Fruit fly (Drosophila melanogaster) whole organism, embryonic: ENCODE results near the gene CG14205.

Experiments
- Adf1 ChIP-seq: fragments of 200-800 bp; sonication (Bioruptor generic); IDR thresholded peaks from 2 replicates; pipeline ENCODE4 v1.3.6; 2022; ENCODE audit warnings: missing biosample characterization, missing genetic modification characterization
- Aef1 ChIP-seq: fragments of 200-800 bp; sonication (Bioruptor generic); IDR thresholded peaks from 3 replicates; pipeline ENCODE4 v1.3.6; 2022; ENCODE audit warnings: missing biosample characterization, missing genetic modification characterization
- Bdp1 ChIP-seq: fragments of 200-800 bp; sonication (Bioruptor generic); optimal IDR thresholded peaks from 3 replicates; lab custom pipeline; 2016; ENCODE audit warnings: missing biosample characterization, missing genetic modification characterization
- Bteb2 ChIP-seq: fragments of 200-800 bp; sonication (Bioruptor generic); optimal IDR thresholded peaks from 2 replicates; lab custom pipeline; 2016; ENCODE audit warnings: missing biosample characterization, missing genetic modification characterization
- C15 ChIP-seq: fragments of 200-800 bp; sonication (Bioruptor generic); IDR thresholded peaks from 3 replicates; pipeline ENCODE4 v1.3.6; 2022; ENCODE audit warnings: missing biosample characterization, missing genetic modification characterization
- CG10147 ChIP-seq: fragments of 200-800 bp; sonication (Bioruptor generic); optimal IDR thresholded peaks from 2 replicates; lab custom pipeline; 2019; ENCODE audit warnings: missing biosample characterization, mild to moderate bottlenecking, missing genetic modification characterization, moderate library complexity
- CG1024 ChIP-seq: fragments of 200-800 bp; sonication (Bioruptor generic); IDR thresholded peaks from 2 replicates; pipeline ENCODE4 v1.3.6; 2022; ENCODE audit warnings: missing biosample characterization, missing genetic modification characterization
- CG11093 ChIP-seq: fragments of 200-800 bp; sonication (Bioruptor generic); IDR thresholded peaks from 3 replicates; pipeline ENCODE4 v1.3.6; 2022; ENCODE audit warnings: missing biosample characterization, missing genetic modification characterization
- CG11247 ChIP-seq: fragments of 200-800 bp; sonication (Bioruptor generic); IDR thresholded peaks from 2 replicates; pipeline ENCODE4 v1.3.6; 2022; ENCODE audit warnings: missing biosample characterization, missing genetic modification characterization
- CG14014 ChIP-seq: fragments of 200-800 bp; sonication (Bioruptor generic); IDR thresholded peaks from 2 replicates; pipeline ENCODE4 v1.3.6; 2022; ENCODE audit warnings: missing biosample characterization, missing genetic modification characterization
- CG17186 ChIP-seq: fragments of 200-800 bp; sonication (Bioruptor generic); optimal IDR thresholded peaks from 3 replicates; lab custom pipeline; 2017; ENCODE audit warnings: missing biosample characterization, missing genetic modification reagents, missing genetic modification characterization
- CG2129 ChIP-seq: fragments of 200-800 bp; sonication (Bioruptor generic); IDR thresholded peaks from 2 replicates; pipeline ENCODE4 v1.3.6; 2022; ENCODE audit warnings: missing biosample characterization, missing genetic modification characterization; ENCODE audit not compliant: partially characterized antibody
- CG31441 ChIP-seq: fragments of 200-800 bp; sonication (Bioruptor generic); IDR thresholded peaks from 2 replicates; pipeline ENCODE4 v1.3.6; 2022; ENCODE audit warnings: missing biosample characterization, missing genetic modification characterization
- CG32532 ChIP-seq: fragments of 200-800 bp; sonication (Bioruptor generic); IDR thresholded peaks from 2 replicates; pipeline ENCODE4 v1.3.6; 2022; ENCODE audit warnings: missing biosample characterization, missing genetic modification characterization
- CG32772 ChIP-seq: fragments of 200-800 bp; sonication (Bioruptor generic); IDR thresholded peaks from 2 replicates; pipeline ENCODE4 v1.3.6; 2022; ENCODE audit warnings: missing biosample characterization, missing genetic modification characterization
- CG3281 ChIP-seq: fragments of 200-800 bp; sonication (Bioruptor generic); optimal IDR thresholded peaks from 3 replicates; lab custom pipeline; 2017; ENCODE audit warnings: missing biosample characterization, mild to moderate bottlenecking, missing genetic modification characterization
- CG3407 ChIP-seq: fragments of 200-800 bp; sonication (Bioruptor generic); optimal IDR thresholded peaks from 2 replicates; lab custom pipeline; 2018; ENCODE audit warnings: missing biosample characterization, mild to moderate bottlenecking, missing genetic modification characterization
- CG3726 ChIP-seq: fragments of 200-800 bp; sonication (Bioruptor generic); IDR thresholded peaks from 3 replicates; pipeline ENCODE4, ENCODE4 v1.3.6; 2022; ENCODE audit warnings: missing biosample characterization, missing genetic modification characterization
- CG3995 ChIP-seq: fragments of 200-800 bp; sonication (Bioruptor generic); optimal IDR thresholded peaks from 3 replicates; lab custom pipeline; 2016; ENCODE audit warnings: missing biosample characterization, missing genetic modification characterization
- CG6765 ChIP-seq: fragments of 200-800 bp; sonication (Bioruptor generic); optimal IDR thresholded peaks from 3 replicates; lab custom pipeline; 2017; ENCODE audit warnings: missing biosample characterization, mild to moderate bottlenecking, missing genetic modification characterization
- CG8388 ChIP-seq: fragments of 200-800 bp; sonication (Bioruptor generic); optimal IDR thresholded peaks from 2 replicates; lab custom pipeline; 2019; ENCODE audit warnings: missing biosample characterization, mild to moderate bottlenecking, missing genetic modification characterization, moderate library complexity
- CG8478 ChIP-seq: fragments of >200 bp; optimal IDR thresholded peaks from 2 replicates; lab custom pipeline; 2018
- CG8765 ChIP-seq: fragments of 200-800 bp; sonication (Bioruptor generic); IDR thresholded peaks from 2 replicates; pipeline ENCODE4 v1.3.6; 2022; ENCODE audit warnings: missing biosample characterization, missing genetic modification characterization
- CG8944 ChIP-seq: fragments of 200-800 bp; sonication (Bioruptor generic); optimal IDR thresholded peaks from 3 replicates; lab custom pipeline; 2016; ENCODE audit warnings: missing biosample characterization, missing genetic modification characterization
- CG9437 ChIP-seq: fragments of 200-800 bp; sonication (Bioruptor generic); optimal IDR thresholded peaks from 2 replicates; lab custom pipeline; 2018; ENCODE audit warnings: missing biosample characterization, mild to moderate bottlenecking, missing genetic modification characterization
- D ChIP-seq, 2 experiments: fragments of 200-800 bp in 1 of 2; fragments of >200 bp in 1 of 2; sonication (Bioruptor generic) in 1 of 2; optimal IDR thresholded peaks; 2 replicates in 1 of 2; 3 replicates in 1 of 2; lab custom pipeline; 2017; ENCODE audit warnings: mild to moderate bottlenecking in 1 of 2, missing biosample characterization in 1 of 2, missing genetic modification characterization in 1 of 2, missing genetic modification reagents in 1 of 2
- Dad ChIP-seq: fragments of 200-800 bp; sonication (Bioruptor generic); optimal IDR thresholded peaks from 3 replicates; lab custom pipeline; 2016; ENCODE audit warnings: missing biosample characterization, missing genetic modification characterization
- Doc3 ChIP-seq: fragments of 200-800 bp; sonication (Bioruptor generic); IDR thresholded peaks from 3 replicates; pipeline ENCODE4 v1.3.6; 2022; ENCODE audit warnings: missing biosample characterization, missing genetic modification characterization; ENCODE audit not compliant: partially characterized antibody
- Mes4 ChIP-seq: fragments of 200-800 bp; sonication (Bioruptor generic); optimal IDR thresholded peaks from 2 replicates; lab custom pipeline; 2016; ENCODE audit warnings: missing biosample characterization, missing genetic modification characterization
- NC2β ChIP-seq: fragments of 200-800 bp; sonication (Bioruptor generic); optimal IDR thresholded peaks from 2 replicates; lab custom pipeline; 2016; ENCODE audit warnings: missing biosample characterization, missing genetic modification characterization
- Opbp ChIP-seq: fragments of 200-800 bp; sonication (Bioruptor generic); IDR thresholded peaks from 3 replicates; pipeline ENCODE4 v1.3.6; 2022; ENCODE audit warnings: missing biosample characterization, missing genetic modification characterization; ENCODE audit not compliant: partially characterized antibody
- chn ChIP-seq: fragments of 200-800 bp; sonication (Bioruptor generic); optimal IDR thresholded peaks from 2 replicates; lab custom pipeline; 2016; ENCODE audit warnings: missing biosample characterization, missing genetic modification characterization
- dmrt99B ChIP-seq: fragments of 200-800 bp; sonication (Bioruptor generic); optimal IDR thresholded peaks from 2 replicates; lab custom pipeline; 2018; ENCODE audit warnings: missing biosample characterization, mild to moderate bottlenecking, missing genetic modification characterization, moderate library complexity
- fd96Cb ChIP-seq: fragments of 200-800 bp; sonication (Bioruptor generic); optimal IDR thresholded peaks from 2 replicates; lab custom pipeline; 2018; ENCODE audit warnings: missing biosample characterization, mild to moderate bottlenecking, missing genetic modification characterization, moderate library complexity
- ftz-f1 ChIP-seq: fragments of 200-800 bp; sonication (Bioruptor generic); optimal IDR thresholded peaks from 2 replicates; lab custom pipeline; 2016; ENCODE audit warnings: missing biosample characterization, missing genetic modification characterization
- ham ChIP-seq: fragments of 200-800 bp; sonication (Bioruptor generic); IDR thresholded peaks from 2 replicates; pipeline ENCODE4 v1.3.6; 2022; ENCODE audit warnings: missing biosample characterization, missing genetic modification characterization
- hb ChIP-seq: fragments of 200-800 bp; sonication (Bioruptor generic); IDR thresholded peaks from 3 replicates; pipeline ENCODE4 v1.3.6; 2022; ENCODE audit warnings: missing biosample characterization, missing genetic modification characterization; ENCODE audit not compliant: partially characterized antibody
- hkb ChIP-seq, 2 experiments: fragments of 200-800 bp in 1 of 2; fragments of >200 bp in 1 of 2; sonication (Bioruptor generic) in 1 of 2; IDR thresholded peaks in 1 of 2; optimal IDR thresholded peaks in 1 of 2; 2 replicates each; pipeline versions ENCODE4 v1.3.6 to Lab custom; 2017 to 2022; ENCODE audit warnings: missing biosample characterization in 1 of 2, missing genetic modification characterization in 1 of 2
- klu ChIP-seq: fragments of 200-800 bp; sonication (Bioruptor generic); IDR thresholded peaks from 2 replicates; pipeline ENCODE4 v1.3.6; 2022; ENCODE audit warnings: missing biosample characterization, missing genetic modification characterization
- lilli ChIP-seq: fragments of 200-800 bp; sonication (Bioruptor generic); optimal IDR thresholded peaks from 3 replicates; lab custom pipeline; 2016; ENCODE audit warnings: missing biosample characterization, missing genetic modification characterization
- mirr ChIP-seq: fragments of 200-800 bp; sonication (Bioruptor generic); optimal IDR thresholded peaks from 3 replicates; lab custom pipeline; 2018; ENCODE audit warnings: missing biosample characterization, mild to moderate bottlenecking, missing genetic modification characterization
- org-1 ChIP-seq: fragments of 200-800 bp; sonication (Bioruptor generic); optimal IDR thresholded peaks from 2 replicates; lab custom pipeline; 2017; ENCODE audit warnings: missing biosample characterization, missing genetic modification characterization
- ro ChIP-seq: fragments of 200-800 bp; sonication (Bioruptor generic); IDR thresholded peaks from 2 replicates; pipeline ENCODE4 v1.3.6; 2022; ENCODE audit warnings: missing biosample characterization, missing genetic modification characterization
- sima ChIP-seq: fragments of 200-800 bp; sonication (Bioruptor generic); optimal IDR thresholded peaks from 2 replicates; lab custom pipeline; 2016; ENCODE audit warnings: missing biosample characterization, missing genetic modification characterization
- slou ChIP-seq: fragments of 200-800 bp; sonication (Bioruptor generic); optimal IDR thresholded peaks from 3 replicates; lab custom pipeline; 2016; ENCODE audit warnings: missing biosample characterization, missing genetic modification characterization
- sr ChIP-seq: fragments of 200-800 bp; sonication (Bioruptor generic); IDR thresholded peaks from 3 replicates; pipeline ENCODE4 v1.3.6; 2022; ENCODE audit warnings: missing biosample characterization, missing genetic modification characterization
- tap ChIP-seq: fragments of 200-800 bp; optimal IDR thresholded peaks from 3 replicates; lab custom pipeline; 2019; ENCODE audit warnings: missing biosample characterization, mild to moderate bottlenecking, missing genetic modification characterization, moderate library complexity
- tll ChIP-seq, 2 experiments: fragments of 200-800 bp in 1 of 2; fragments of >200 bp in 1 of 2; sonication (Bioruptor generic) in 1 of 2; optimal IDR thresholded peaks; 2 replicates each; lab custom pipeline; 2017 to 2019; ENCODE audit warnings: missing biosample characterization in 2 of 2, missing genetic modification characterization in 2 of 2, mild to moderate bottlenecking in 1 of 2, moderate library complexity in 1 of 2
- yki ChIP-seq: fragments of >200 bp; optimal IDR thresholded peaks from 3 replicates; lab custom pipeline; 2018

CG14205 gene

DNA sequence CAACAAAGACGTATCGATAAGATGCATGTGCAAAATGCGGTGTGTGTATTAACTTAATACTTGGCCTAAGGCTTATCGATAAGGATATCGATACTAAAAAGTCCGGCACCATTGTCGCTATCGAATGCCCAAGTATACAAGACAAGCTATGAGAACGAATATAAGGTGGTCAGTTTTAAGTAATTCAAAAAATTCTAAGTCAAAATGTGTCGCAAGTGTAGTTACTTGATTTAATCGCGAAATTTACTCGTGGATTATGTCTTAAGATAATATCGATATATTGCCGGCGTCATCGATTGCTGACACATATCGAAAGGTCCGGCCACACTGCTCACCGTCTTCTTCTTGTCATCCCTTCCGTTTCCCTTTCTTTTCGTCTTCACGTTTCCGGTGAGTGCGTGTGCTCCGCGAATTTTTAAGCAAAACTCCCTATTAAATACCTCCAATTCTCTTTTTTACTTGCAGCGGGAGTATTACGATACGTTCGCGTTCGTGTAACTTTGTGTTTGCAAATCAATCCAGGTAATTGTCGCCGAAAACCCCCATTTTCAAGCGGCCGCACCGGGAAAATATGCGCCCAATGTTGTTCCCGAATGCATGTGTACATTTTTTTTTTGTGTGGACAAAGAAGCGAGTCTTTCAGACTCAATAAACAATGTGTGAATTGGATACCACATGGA is 5.4 kb downstream of the CG14205 start, which contains the start of gene RpS10b (continued):
- TF ChIP-seq CG3281 (peak; percentile 94), CG8478 (lab: Kevin White, UChicago) (no peak), CG32532 (GFP tag; lab: Robert Waterston, UW) (peak; percentile 96), CG8765 (peak; percentile 29; the same call in 1 of the 2 replicates), CG32772 (GFP tag; lab: Robert Waterston, UW) (peak; percentile 69; the same call in 1 of the 2 replicates), D (optimal IDR thresholded peaks at IDR 0.05; lab: Kevin White, UChicago) (peak; percentile 56), D (GFP tag; optimal IDR thresholded peaks at IDR 0.05; lab: Kevin White, UChicago) (peak; percentile 90), ftz-f1 (GFP tag; lab: Kevin White, UChicago) (peak; percentile 56), CG3995 (GFP tag; lab: Kevin White, UChicago) (peak; percentile 77), fd96Cb (peak; percentile 56), Doc3 (peak; percentile 89), dmrt99B (tag; lab: Kevin White, UChicago) (peak; percentile 81), yki (lab: Kevin White, UChicago) (no peak), tap (peak; percentile 60), CG8388 (GFP tag; lab: Kevin White, UChicago) (peak; percentile 74), klu (GFP tag; lab: Robert Waterston, UW) (peak; percentile 17; the same call in 1 of the 2 replicates), lilli (peak; percentile 28), slou (peak; percentile 78), CG2129 (GFP tag; lab: Robert Waterston, UW) (peak; percentile 85), CG3407 (peak; percentile 86), CG3726 (GFP tag; lab: Robert Waterston, UW) (peak; percentile 66; the same call in 2 of the 3 replicates), chn (GFP tag; lab: Kevin White, UChicago) (peak; percentile 23), CG11093 (GFP tag; lab: Robert Waterston, UW) (no peak), Mes4 (GFP tag; lab: Kevin White, UChicago) (peak; percentile 98), CG17186 (GFP tag; lab: Kevin White, UChicago) (peak; percentile 91), sima (peak; percentile 84), CG10147 (GFP tag; lab: Kevin White, UChicago) (peak; percentile 88), CG6765 (GFP tag; lab: Kevin White, UChicago) (peak; percentile 97), Aef1 (GFP tag; lab: Robert Waterston, UW) (no peak), C15 (GFP tag; lab: Robert Waterston, UW) (peak; percentile 25; the same call in 1 of the 3 replicates), Bdp1 (GFP tag; lab: Kevin White, UChicago) (peak; percentile 80), CG8944 (GFP tag; lab: Kevin White, UChicago) (peak; percentile 73), tll (GFP tag; optimal IDR thresholded peaks at IDR 0.05; lab: Kevin White, UChicago) (peak; percentile 31 to 38), Opbp (GFP tag; lab: Robert Waterston, UW) (peak; percentile 88), CG14014 (GFP tag; lab: Robert Waterston, UW) (peak; percentile 66; the same call in 1 of the 2 replicates), CG1024 (GFP tag; lab: Robert Waterston, UW) (peak; percentile 70), NC2β (GFP tag; lab: Kevin White, UChicago) (peak; percentile 97), CG9437 (peak; percentile 89), CG31441 (peak; percentile 85), mirr (GFP tag; lab: Kevin White, UChicago) (peak; percentile 95), ham (GFP tag; lab: Robert Waterston, UW) (peak; percentile 71; the same call in 1 of the 2 replicates), CG11247 (GFP tag; lab: Robert Waterston, UW) (peak; percentile 69), Dad (peak; percentile 89), Bteb2 (GFP tag; lab: Kevin White, UChicago) (peak; percentile 85), hkb (optimal IDR thresholded peaks at IDR 0.05; lab: Kevin White, UChicago) (peak; percentile 49), hkb (GFP tag; IDR thresholded peaks at IDR 0.05; lab: Robert Waterston, UW) (peak; percentile 78), hb (GFP tag; lab: Robert Waterston, UW) (peak; percentile 93), org-1 (GFP tag; lab: Kevin White, UChicago) (peak; percentile 91), sr (GFP tag; lab: Robert Waterston, UW) (peak; percentile 88), Adf1 (GFP tag; lab: Robert Waterston, UW) (peak; percentile 32; the same call in 1 of the 2 replicates), ro (no peak)
